Worm (Caenorhabditis elegans) whole organism, L1 larva: ENCODE measurements around the gene math-24.

Experiments used
- F16B12.6 ChIP-seq: fragments of 150-350 bp; optimal IDR thresholded peaks from 2 replicates; lab custom pipeline; 2014; ENCODE audit warnings: missing biosample characterization, missing genetic modification characterization
- aha-1 ChIP-seq: fragments of 150-350 bp; optimal IDR thresholded peaks from 2 replicates; lab custom pipeline; 2014; ENCODE audit warnings: missing biosample characterization, missing genetic modification characterization
- alr-1 ChIP-seq: fragments of 200-800 bp; sonication (Bioruptor generic); optimal IDR thresholded peaks from 2 replicates; lab custom pipeline; 2018; ENCODE audit warnings: borderline replicate concordance, mild to moderate bottlenecking, missing genetic modification characterization, missing compliant biosample characterization
- aly-2 ChIP-seq: fragments of 150-350 bp; optimal IDR thresholded peaks from 2 replicates; lab custom pipeline; 2014; ENCODE audit warnings: missing biosample characterization, missing genetic modification characterization
- ceh-8 ChIP-seq: fragments of 200-800 bp; sonication (Bioruptor generic); optimal IDR thresholded peaks from 2 replicates; lab custom pipeline; 2018; ENCODE audit warnings: mild to moderate bottlenecking, missing genetic modification characterization, moderate library complexity, missing compliant biosample characterization
- ceh-82 ChIP-seq, 3 experiments: fragments of 150-350 bp in 1 of 3; sonication (generic microtip) in 2 of 3; optimal IDR thresholded peaks; 2 replicates each; lab custom pipeline; 2014 to 2017; ENCODE audit warnings: missing biosample characterization in 3 of 3, missing genetic modification characterization in 3 of 3
- ceh-90 ChIP-seq: sonication (generic microtip); optimal IDR thresholded peaks from 2 replicates; lab custom pipeline; 2016; ENCODE audit warnings: missing genetic modification characterization, missing compliant biosample characterization
- ces-1 ChIP-seq: fragments of 150-350 bp; optimal IDR thresholded peaks from 2 replicates; lab custom pipeline; 2014; ENCODE audit warnings: missing biosample characterization, missing genetic modification reagents, missing genetic modification characterization
- dpl-1 ChIP-seq, 3 experiments: fragments of 150-350 bp in 2 of 3; sonication (generic microtip) in 1 of 3; optimal IDR thresholded peaks; 2 replicates each; lab custom pipeline; 2014 to 2017; ENCODE audit warnings: missing biosample characterization in 3 of 3, missing genetic modification characterization in 3 of 3, missing genetic modification reagents in 3 of 3
- efl-1 ChIP-seq, 4 experiments: fragments of 150-350 bp; optimal IDR thresholded peaks in 3 of 4; peaks in 1 of 4; 1 replicate in 1 of 4; 2 replicates in 3 of 4; lab custom pipeline; 2014; ENCODE audit warnings: missing biosample characterization in 2 of 4, missing genetic modification characterization in 2 of 4, missing genetic modification reagents in 2 of 4
- efl-3 ChIP-seq: fragments of 200-800 bp; sonication (Bioruptor generic); optimal IDR thresholded peaks from 2 replicates; lab custom pipeline; 2018; ENCODE audit warnings: mild to moderate bottlenecking, missing genetic modification characterization, missing compliant biosample characterization
- egl-27 ChIP-seq, 2 experiments: fragments of 150-350 bp in 1 of 2; sonication (generic microtip); optimal IDR thresholded peaks; 3 replicates each; lab custom pipeline; 2017 to 2018; ENCODE audit warnings: missing biosample characterization in 2 of 2, missing genetic modification characterization in 2 of 2, missing genetic modification reagents in 2 of 2
- elt-2 ChIP-seq: sonication (generic microtip); optimal IDR thresholded peaks from 2 replicates; lab custom pipeline; 2016; ENCODE audit warnings: missing genetic modification characterization, mild to moderate bottlenecking, inconsistent platforms, missing compliant biosample characterization, missing genetic modification reagents
- hlh-17 ChIP-seq: fragments of 200-800 bp; sonication (Bioruptor generic); optimal IDR thresholded peaks from 2 replicates; lab custom pipeline; 2018; ENCODE audit warnings: missing genetic modification characterization, mild to moderate bottlenecking, missing compliant biosample characterization, moderate library complexity, borderline replicate concordance
- hlh-4 ChIP-seq: sonication (generic microtip); optimal IDR thresholded peaks from 2 replicates; lab custom pipeline; 2016; ENCODE audit warnings: mild to moderate bottlenecking, missing genetic modification characterization, missing compliant biosample characterization
- lin-13 ChIP-seq: fragments of 150-350 bp; optimal IDR thresholded peaks from 2 replicates; lab custom pipeline; 2014; ENCODE audit warnings: missing biosample characterization, missing genetic modification reagents, missing genetic modification characterization
- lin-15B ChIP-seq: fragments of 150-350 bp; sonication (generic microtip); optimal IDR thresholded peaks from 3 replicates; lab custom pipeline; 2014; ENCODE audit warnings: missing biosample characterization, missing genetic modification characterization
- lin-35 ChIP-seq, 2 experiments: fragments of 150-350 bp; optimal IDR thresholded peaks; 2 replicates each; lab custom pipeline; 2014; ENCODE audit warnings: missing biosample characterization in 2 of 2, missing genetic modification characterization in 2 of 2, missing genetic modification reagents in 2 of 2
- lin-39 ChIP-seq: fragments of 150-350 bp; optimal IDR thresholded peaks from 2 replicates; lab custom pipeline; 2014; ENCODE audit warnings: missing biosample characterization, missing genetic modification reagents, missing genetic modification characterization
- lsy-2 ChIP-seq, 2 experiments: fragments of 150-350 bp; optimal IDR thresholded peaks; 2 replicates each; lab custom pipeline; 2014; ENCODE audit warnings: missing biosample characterization in 2 of 2, missing genetic modification characterization in 2 of 2
- mab-9 ChIP-seq: fragments of 200-800 bp; sonication (Bioruptor generic); IDR thresholded peaks from 2 replicates; pipeline ENCODE4 v1.3.6; 2022; ENCODE audit warnings: missing genetic modification reagents, missing genetic modification characterization, missing compliant biosample characterization
- mdl-1 ChIP-seq, 2 experiments: fragments of 150-350 bp; optimal IDR thresholded peaks; 2 replicates each; lab custom pipeline; 2014 to 2017; ENCODE audit warnings: missing biosample characterization in 2 of 2, missing genetic modification characterization in 2 of 2, inconsistent platforms in 1 of 2
- nhr-11 ChIP-seq: fragments of 150-350 bp; optimal IDR thresholded peaks from 2 replicates; lab custom pipeline; 2014; ENCODE audit warnings: missing biosample characterization, missing genetic modification characterization
- nhr-12 ChIP-seq: sonication (generic microtip); optimal IDR thresholded peaks from 2 replicates; lab custom pipeline; 2017; ENCODE audit warnings: missing biosample characterization, missing genetic modification characterization
- nhr-28 ChIP-seq: fragments of 150-350 bp; optimal IDR thresholded peaks from 2 replicates; lab custom pipeline; 2014; ENCODE audit warnings: missing biosample characterization, missing genetic modification characterization
- nhr-76 ChIP-seq: sonication (generic microtip); optimal IDR thresholded peaks from 2 replicates; lab custom pipeline; 2017; ENCODE audit warnings: missing biosample characterization, missing genetic modification characterization
- nhr-77 ChIP-seq: fragments of 150-350 bp; optimal IDR thresholded peaks from 2 replicates; lab custom pipeline; 2014; ENCODE audit warnings: missing biosample characterization, missing genetic modification characterization
- nhr-84 ChIP-seq: sonication (generic microtip); optimal IDR thresholded peaks from 2 replicates; lab custom pipeline; 2017; ENCODE audit warnings: missing biosample characterization, missing genetic modification characterization
- snpc-4 ChIP-seq: fragments of 150-350 bp; optimal IDR thresholded peaks from 2 replicates; lab custom pipeline; 2014; ENCODE audit warnings: missing biosample characterization, missing genetic modification characterization
- sptf-1 ChIP-seq: fragments of 150-350 bp; optimal IDR thresholded peaks from 2 replicates; lab custom pipeline; 2014; ENCODE audit warnings: missing biosample characterization, missing genetic modification characterization
- sup-37 ChIP-seq: fragments of 200-800 bp; sonication (Bioruptor generic); optimal IDR thresholded peaks from 2 replicates; lab custom pipeline; 2018; ENCODE audit warnings: mild to moderate bottlenecking, missing genetic modification characterization, missing compliant biosample characterization
- tlp-1 ChIP-seq: fragments of 150-350 bp; optimal IDR thresholded peaks from 2 replicates; lab custom pipeline; 2014; ENCODE audit warnings: missing biosample characterization, missing genetic modification characterization
- xbp-1 ChIP-seq: sonication (generic microtip); optimal IDR thresholded peaks from 2 replicates; lab custom pipeline; 2016; ENCODE audit warnings: missing genetic modification characterization, missing compliant biosample characterization
- zip-4 ChIP-seq: fragments of 200-800 bp; sonication (Bioruptor generic); optimal IDR thresholded peaks from 2 replicates; lab custom pipeline; 2018; ENCODE audit warnings: mild to moderate bottlenecking, missing genetic modification characterization, moderate library complexity, missing compliant biosample characterization

math-24 gene

DNA sequence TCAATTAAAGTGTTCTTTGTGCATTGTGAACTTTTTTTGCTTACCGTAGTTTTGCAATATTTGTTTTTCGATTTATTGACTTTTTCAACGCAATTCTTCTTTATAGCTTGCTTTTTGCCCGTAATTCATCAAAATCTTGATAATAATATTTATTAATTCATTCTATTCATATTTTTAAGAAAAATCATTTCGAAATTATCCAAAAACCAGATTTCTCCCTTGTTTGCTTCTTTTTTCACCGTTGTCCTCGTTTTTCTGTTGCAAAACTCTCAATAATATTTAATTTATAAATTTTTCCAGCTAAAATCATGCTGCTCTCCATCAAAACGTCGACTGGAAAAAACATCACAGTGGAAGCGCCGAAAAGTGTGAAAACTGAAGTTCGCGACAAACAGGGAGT is 24.4 kb downstream of the math-24 start, which contains the start of gene F52C6.3:
Gene F52C6.3 (plus strand): TSS at position 301 of the 400 bp plus-strand sequence.
- TF ChIP-seq efl-3 (no peak), ceh-90 (tag; lab: Kevin White, UChicago) (no peak), egl-27 (tag; optimal IDR thresholded peaks at IDR 0.05; lab: Kevin White, UChicago) (no peak), hlh-4 (tag; lab: Kevin White, UChicago) (no peak), nhr-11 (tag; lab: Kevin White, UChicago) (no peak), xbp-1 (no peak), lin-13 (no peak), sptf-1 (no peak), nhr-77 (no peak), nhr-76 (tag; lab: Kevin White, UChicago) (no peak), lin-15B (no peak), zip-4 (GFP tag; lab: Kevin White, UChicago) (no peak), nhr-12 (tag; lab: Kevin White, UChicago) (no peak), ces-1 (no peak), aha-1 (tag; lab: Kevin White, UChicago) (no peak), nhr-28 (no peak), tlp-1 (tag; lab: Kevin White, UChicago) (no peak), mdl-1 (tag; optimal IDR thresholded peaks at IDR 0.05; lab: Kevin White, UChicago) (no peak), nhr-84 (tag; lab: Kevin White, UChicago) (no peak), F16B12.6 (tag; lab: Kevin White, UChicago) (no peak)

DNA sequence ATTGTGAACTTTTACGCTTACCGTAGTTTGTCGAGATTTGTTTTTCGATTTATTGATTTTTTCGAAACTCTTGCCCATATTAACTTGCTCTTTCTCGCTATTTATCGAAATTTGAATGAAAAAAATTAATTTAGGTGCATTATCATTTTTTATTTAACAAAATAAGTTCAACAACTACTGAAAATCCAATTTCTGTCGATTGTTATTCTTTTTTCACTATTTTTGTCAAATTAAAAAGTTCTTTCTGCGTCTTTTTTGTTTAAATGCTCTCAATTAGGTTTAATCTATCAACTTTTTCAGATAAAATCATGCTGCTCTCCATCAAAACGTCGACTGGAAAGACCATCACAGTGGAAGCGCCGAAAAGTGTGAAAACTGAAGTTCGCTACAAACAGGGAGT is 26.1 kb downstream of the math-24 start, which contains the start of gene F52C6.2:
Gene F52C6.2 (plus strand): TSS at position 301 of the 400 bp plus-strand sequence.
- no peak for TF ChIP-seq alr-1 (tag; lab: Kevin White, UChicago)
- TF ChIP-seq nhr-11 (tag; lab: Kevin White, UChicago), result no peak
- TF ChIP-seq sup-37 (GFP tag; lab: Kevin White, UChicago), result no peak
- no peak for TF ChIP-seq xbp-1
- TF ChIP-seq nhr-76 (tag; lab: Kevin White, UChicago), result no peak
- no peak for TF ChIP-seq ceh-8 (GFP tag; lab: Kevin White, UChicago)
- no peak for TF ChIP-seq lin-39 (tag; lab: Kevin White, UChicago)
- no peak for TF ChIP-seq F16B12.6 (tag; lab: Kevin White, UChicago)
- TF ChIP-seq mab-9 (GFP tag; lab: Robert Waterston, UW), result no peak
- no peak for TF ChIP-seq efl-1 (optimal IDR thresholded peaks at IDR 0.05; lab: Kevin White, UChicago)
- TF ChIP-seq efl-1 (GFP tag; optimal IDR thresholded peaks at IDR 0.05 in 1 of 2; lab: Kevin White, UChicago), result no peak
- no peak for TF ChIP-seq lsy-2 (tag; optimal IDR thresholded peaks at IDR 0.05; lab: Kevin White, UChicago)
- no peak for TF ChIP-seq aha-1 (tag; lab: Kevin White, UChicago)
- no peak for TF ChIP-seq ceh-82 (tag; optimal IDR thresholded peaks at IDR 0.05; lab: Kevin White, UChicago)
- TF ChIP-seq hlh-17 (GFP tag; lab: Kevin White, UChicago), result no peak

DNA sequence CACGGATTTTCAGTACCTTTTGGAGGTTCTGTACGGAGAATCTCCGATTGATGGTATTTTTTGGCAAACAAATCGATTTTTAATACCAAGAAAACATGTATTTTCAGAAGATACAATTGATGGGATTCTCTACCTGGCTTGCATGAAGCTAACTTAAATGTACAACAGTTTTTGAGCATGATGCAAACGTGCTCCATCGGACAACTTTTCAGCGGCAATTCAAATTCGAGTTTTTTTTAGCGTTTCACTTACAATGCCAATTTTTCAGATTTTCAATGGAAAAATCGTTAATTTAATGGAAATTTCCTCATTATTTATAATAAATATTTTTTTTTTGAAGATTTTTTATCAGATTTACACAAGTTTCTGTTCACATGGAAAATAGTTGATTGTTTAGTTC is 28.5 kb downstream of the math-24 start:
- peak; percentile 5 to 56 for TF ChIP-seq lin-35 (GFP tag; optimal IDR thresholded peaks at IDR 0.05; lab: Kevin White, UChicago)
- TF ChIP-seq nhr-11 (tag; lab: Kevin White, UChicago), result no peak
- no peak for TF ChIP-seq aly-2
- peak in 1 of 2 experiments; percentile 52 for TF ChIP-seq efl-1 (optimal IDR thresholded peaks at IDR 0.05; lab: Kevin White, UChicago)
- TF ChIP-seq efl-1 (GFP tag; optimal IDR thresholded peaks at IDR 0.05 in 1 of 2; lab: Kevin White, UChicago), result peak; percentile 60 to 94
- TF ChIP-seq dpl-1 (GFP tag; optimal IDR thresholded peaks at IDR 0.05; lab: Kevin White, UChicago), result peak; percentile 20 to 54 (median 53)

DNA sequence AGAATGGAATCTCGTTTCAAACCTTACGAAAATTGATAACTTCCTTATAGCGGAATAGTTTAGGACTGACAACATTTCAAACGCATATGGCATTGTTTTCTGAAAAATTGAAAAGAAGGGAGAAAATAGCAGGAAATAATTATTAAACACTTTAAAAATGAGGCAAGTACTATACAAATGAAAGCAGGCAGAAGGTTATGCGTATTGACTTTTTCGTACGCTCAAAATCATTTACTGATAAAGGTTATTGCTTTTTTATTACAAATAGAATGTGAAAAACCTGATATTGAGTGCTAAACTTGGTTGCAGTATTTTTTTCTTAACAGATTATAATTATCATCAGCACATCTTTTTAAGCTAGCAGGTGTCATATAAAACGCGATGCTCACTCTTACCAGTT is 39.6 kb downstream of the math-24 start, which contains the start of gene ZK250.13:
Gene ZK250.13 (minus strand): TSS at position 101 of the 400 bp plus-strand sequence.
- TF ChIP-seq snpc-4 (no peak), elt-2 (tag; lab: Kevin White, UChicago) (peak; percentile 36)
